Fruit fly (Drosophila melanogaster) whole organism, prepupa: Measurements from ENCODE around the gene CG43137.

ENCODE experiments used
- CG10631 ChIP-seq: fragments of 200-800 bp; sonication (Bioruptor generic); optimal IDR thresholded peaks from 2 replicates; lab custom pipeline; 2016; ENCODE audit warnings: missing biosample characterization, missing genetic modification characterization
- CG10669 ChIP-seq: fragments of 200-800 bp; sonication (Bioruptor generic); optimal IDR thresholded peaks from 3 replicates; lab custom pipeline; 2018; ENCODE audit warnings: missing biosample characterization, mild to moderate bottlenecking, missing genetic modification characterization, moderate library complexity
- CG11762 ChIP-seq: fragments of 200-800 bp; sonication (Bioruptor generic); optimal IDR thresholded peaks from 3 replicates; lab custom pipeline; 2016; ENCODE audit warnings: missing biosample characterization, missing genetic modification characterization; ENCODE audit not compliant: insufficient read depth
- CG11902 ChIP-seq: fragments of 200-800 bp; sonication (Bioruptor generic); optimal IDR thresholded peaks from 3 replicates; lab custom pipeline; 2016; ENCODE audit warnings: missing biosample characterization, missing genetic modification characterization
- CG15336 ChIP-seq: fragments of 200-800 bp; sonication (Bioruptor generic); IDR thresholded peaks from 2 replicates; pipeline ENCODE4 v1.3.6; 2022; ENCODE audit warnings: missing biosample characterization, missing genetic modification characterization
- CG3032 ChIP-seq: fragments of 200-800 bp; optimal IDR thresholded peaks from 2 replicates; lab custom pipeline; 2019; ENCODE audit warnings: missing biosample characterization, mild to moderate bottlenecking, missing genetic modification characterization, moderate library complexity
- CG31627 ChIP-seq: fragments of 200-800 bp; sonication (Bioruptor generic); optimal IDR thresholded peaks from 3 replicates; lab custom pipeline; 2016; ENCODE audit warnings: missing biosample characterization, missing genetic modification characterization
- CG4318 ChIP-seq: fragments of 200-800 bp; sonication (Bioruptor generic); optimal IDR thresholded peaks from 3 replicates; lab custom pipeline; 2017; ENCODE audit warnings: missing biosample characterization, mild to moderate bottlenecking, missing genetic modification characterization
- CG6163 ChIP-seq: fragments of 200-800 bp; sonication (Bioruptor generic); IDR thresholded peaks from 3 replicates; pipeline ENCODE4 v1.3.6; 2022; ENCODE audit warnings: missing biosample characterization, missing genetic modification characterization
- CG6276 ChIP-seq: fragments of 200-800 bp; sonication (Bioruptor generic); optimal IDR thresholded peaks from 2 replicates; lab custom pipeline; 2017; ENCODE audit warnings: missing biosample characterization, mild to moderate bottlenecking, missing genetic modification characterization
- CG6808 ChIP-seq: fragments of 200-800 bp; sonication (Bioruptor generic); optimal IDR thresholded peaks from 3 replicates; lab custom pipeline; 2017; ENCODE audit warnings: missing biosample characterization, missing genetic modification characterization, mild to moderate bottlenecking, moderate library complexity, missing genetic modification reagents
- CG8319 ChIP-seq: fragments of 200-800 bp; sonication (Bioruptor generic); optimal IDR thresholded peaks from 3 replicates; lab custom pipeline; 2016; ENCODE audit warnings: missing biosample characterization, missing genetic modification characterization
- CG8632 ChIP-seq: fragments of 200-800 bp; sonication (Bioruptor generic); optimal IDR thresholded peaks from 3 replicates; lab custom pipeline; 2016; ENCODE audit warnings: missing biosample characterization, missing genetic modification characterization
- Eip75B ChIP-seq: fragments of 200-800 bp; sonication (Bioruptor generic); optimal IDR thresholded peaks from 3 replicates; lab custom pipeline; 2016; ENCODE audit warnings: missing biosample characterization, missing genetic modification characterization
- Eip78C ChIP-seq: fragments of 200-800 bp; sonication (Bioruptor generic); peaks from one replicate; lab custom pipeline; 2016; ENCODE audit warnings: missing biosample characterization, missing genetic modification characterization
- Eip93F ChIP-seq: fragments of 200-800 bp; sonication (Bioruptor generic); optimal IDR thresholded peaks from 2 replicates; lab custom pipeline; 2016; ENCODE audit warnings: missing biosample characterization, mild to moderate bottlenecking, missing genetic modification characterization
- Ets21C ChIP-seq: fragments of 200-800 bp; sonication (Bioruptor generic); optimal IDR thresholded peaks from 3 replicates; lab custom pipeline; 2016; ENCODE audit warnings: missing biosample characterization, missing genetic modification characterization
- Ets96B ChIP-seq: fragments of 200-800 bp; optimal IDR thresholded peaks from 2 replicates; lab custom pipeline; 2019; ENCODE audit warnings: missing biosample characterization, mild to moderate bottlenecking, missing genetic modification characterization, moderate library complexity
- Gug ChIP-seq: fragments of 200-800 bp; sonication (Bioruptor generic); IDR thresholded peaks from 2 replicates; pipeline ENCODE4 v1.3.6; 2022; ENCODE audit warnings: missing biosample characterization, missing genetic modification characterization
- Hr39 ChIP-seq: fragments of 200-800 bp; sonication (Bioruptor generic); optimal IDR thresholded peaks from 2 replicates; lab custom pipeline; 2016; ENCODE audit warnings: missing biosample characterization, missing genetic modification characterization
- Lpt ChIP-seq: fragments of 200-800 bp; sonication (Bioruptor generic); optimal IDR thresholded peaks from 3 replicates; lab custom pipeline; 2016; ENCODE audit warnings: missing biosample characterization, missing genetic modification characterization
- Met ChIP-seq: fragments of 200-800 bp; sonication (Bioruptor generic); optimal IDR thresholded peaks from 3 replicates; lab custom pipeline; 2016; ENCODE audit warnings: missing biosample characterization, missing genetic modification characterization
- OdsH ChIP-seq: fragments of 200-800 bp; sonication (Bioruptor generic); optimal IDR thresholded peaks from 3 replicates; lab custom pipeline; 2016; ENCODE audit warnings: missing biosample characterization, missing genetic modification characterization
- Smox ChIP-seq: fragments of 200-800 bp; sonication (Bioruptor generic); optimal IDR thresholded peaks from 3 replicates; lab custom pipeline; 2016; ENCODE audit warnings: missing biosample characterization, missing genetic modification characterization
- Sox102F ChIP-seq: fragments of 200-800 bp; sonication (Bioruptor generic); optimal IDR thresholded peaks from 2 replicates; lab custom pipeline; 2016; ENCODE audit warnings: missing biosample characterization, mild to moderate bottlenecking, missing genetic modification characterization
- Sox14 ChIP-seq: fragments of 200-800 bp; sonication (Bioruptor generic); optimal IDR thresholded peaks from 3 replicates; lab custom pipeline; 2016; ENCODE audit warnings: missing biosample characterization, missing genetic modification characterization
- Sox15 ChIP-seq: fragments of 200-800 bp; sonication (Bioruptor generic); optimal IDR thresholded peaks from 3 replicates; lab custom pipeline; 2016; ENCODE audit warnings: missing biosample characterization, missing genetic modification characterization
- acj6 ChIP-seq: fragments of 200-800 bp; sonication (Bioruptor generic); optimal IDR thresholded peaks from 3 replicates; lab custom pipeline; 2016; ENCODE audit warnings: missing biosample characterization, missing genetic modification characterization
- cyc ChIP-seq: fragments of 200-800 bp; sonication (Bioruptor generic); optimal IDR thresholded peaks from 3 replicates; lab custom pipeline; 2016; ENCODE audit warnings: missing biosample characterization, missing genetic modification characterization
- dac ChIP-seq: fragments of 200-800 bp; sonication (Bioruptor generic); optimal IDR thresholded peaks from 2 replicates; lab custom pipeline; 2017; ENCODE audit warnings: missing biosample characterization, mild to moderate bottlenecking, missing genetic modification characterization
- dsx ChIP-seq: fragments of 200-800 bp; optimal IDR thresholded peaks from 3 replicates; lab custom pipeline; 2019; ENCODE audit warnings: missing biosample characterization, mild to moderate bottlenecking, missing genetic modification characterization, moderate library complexity; ENCODE audit not compliant: poor library complexity, severe bottlenecking
- eg ChIP-seq: fragments of 200-800 bp; sonication (Bioruptor generic); IDR thresholded peaks from 3 replicates; pipeline ENCODE4 v1.3.6; 2022; ENCODE audit warnings: missing biosample characterization, missing genetic modification characterization
- esn ChIP-seq: fragments of 200-800 bp; sonication (Bioruptor generic); optimal IDR thresholded peaks from 2 replicates; lab custom pipeline; 2016; ENCODE audit warnings: missing biosample characterization, mild to moderate bottlenecking, missing genetic modification characterization, moderate library complexity
- fd59A ChIP-seq: fragments of 200-800 bp; sonication (Bioruptor generic); optimal IDR thresholded peaks from 2 replicates; lab custom pipeline; 2017; ENCODE audit warnings: missing biosample characterization, mild to moderate bottlenecking, missing genetic modification characterization, missing genetic modification reagents
- fd85E ChIP-seq: fragments of 200-800 bp; sonication (Bioruptor generic); optimal IDR thresholded peaks from 3 replicates; lab custom pipeline; 2016; ENCODE audit warnings: missing biosample characterization, missing genetic modification characterization
- fkh ChIP-seq: fragments of 200-800 bp; sonication (Bioruptor generic); optimal IDR thresholded peaks from 3 replicates; lab custom pipeline; 2017; ENCODE audit warnings: missing biosample characterization, mild to moderate bottlenecking, missing genetic modification characterization, moderate library complexity
- lz ChIP-seq: fragments of 200-800 bp; sonication (Bioruptor generic); optimal IDR thresholded peaks from 3 replicates; lab custom pipeline; 2016; ENCODE audit warnings: missing biosample characterization, missing genetic modification characterization
- net ChIP-seq: fragments of 200-800 bp; sonication (Bioruptor generic); optimal IDR thresholded peaks from 3 replicates; lab custom pipeline; 2016; ENCODE audit warnings: missing biosample characterization, missing genetic modification characterization
- pdm3 ChIP-seq: fragments of 200-800 bp; sonication (Bioruptor generic); optimal IDR thresholded peaks from 3 replicates; lab custom pipeline; 2016; ENCODE audit warnings: missing biosample characterization, missing genetic modification characterization
- svp ChIP-seq: fragments of 200-800 bp; sonication (Bioruptor generic); peaks from one replicate; lab custom pipeline; 2016; ENCODE audit warnings: missing biosample characterization, missing genetic modification characterization
- topi ChIP-seq: fragments of 200-800 bp; sonication (Bioruptor generic); optimal IDR thresholded peaks from 3 replicates; lab custom pipeline; 2016; ENCODE audit warnings: missing biosample characterization, missing genetic modification characterization
- vri ChIP-seq: fragments of 200-800 bp; sonication (Bioruptor generic); optimal IDR thresholded peaks from 3 replicates; lab custom pipeline; 2016; ENCODE audit warnings: missing biosample characterization, mild to moderate bottlenecking, missing genetic modification characterization

CG43137 gene

DNA sequence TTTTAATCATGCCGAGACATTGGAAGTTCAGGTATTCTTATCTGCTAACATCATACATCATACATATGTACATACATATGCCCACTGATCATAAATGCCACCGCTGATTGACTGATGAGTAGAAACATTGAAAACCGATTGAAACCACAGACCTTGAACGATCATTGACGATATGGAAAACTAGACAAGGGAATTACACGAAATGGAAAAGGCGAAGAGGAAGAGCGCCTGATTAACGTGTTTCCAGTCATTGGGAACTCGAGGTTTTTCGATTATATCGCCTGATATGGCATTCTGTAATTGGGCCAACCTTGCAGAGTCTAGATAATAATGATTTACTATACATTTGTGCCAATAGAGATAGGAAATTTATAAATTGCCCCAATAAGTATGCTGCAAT, 19.9 kb upstream of the CG43137 start:
- no peak for TF ChIP-seq CG6163 (GFP tag; lab: Robert Waterston, UW)
- no peak for TF ChIP-seq CG3032
- no peak for TF ChIP-seq lz (GFP tag; lab: Kevin White, UChicago)
- no peak for TF ChIP-seq CG11902 (GFP tag; lab: Kevin White, UChicago)
- TF ChIP-seq Lpt = no peak
- TF ChIP-seq eg (GFP tag; lab: Robert Waterston, UW) = no peak
- TF ChIP-seq Ets96B (tag; lab: Kevin White, UChicago) = no peak
- TF ChIP-seq CG15336 = no peak

dm6 chrX:5884294-5884693, 19.3 kb upstream of the CG43137 start:
- no peak for TF ChIP-seq Lpt
- TF ChIP-seq vri (GFP tag; lab: Kevin White, UChicago) = peak; percentile 81
- TF ChIP-seq, all 60 proteins: peak for 1

DNA sequence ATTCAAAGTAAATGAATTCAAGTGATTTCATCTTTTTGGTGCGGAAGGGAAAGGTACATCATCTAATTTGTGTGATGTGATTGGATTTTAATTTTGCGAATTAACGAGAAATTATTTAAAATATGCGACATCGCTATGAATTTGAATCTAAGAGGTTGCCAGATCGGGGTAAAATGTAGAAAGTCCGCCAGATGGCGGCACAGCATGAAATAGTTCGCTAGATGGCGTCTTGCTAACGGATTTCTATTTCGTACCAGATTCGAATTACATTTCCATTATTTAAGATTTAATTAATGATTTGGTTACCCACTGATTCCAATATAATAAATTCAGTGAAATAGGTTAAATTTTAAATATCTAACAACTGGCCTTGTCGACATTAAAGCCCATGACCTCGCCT, 18.4 kb upstream of the CG43137 start:
- TF ChIP-seq CG31627 (GFP tag; lab: Kevin White, UChicago) = peak; percentile 50
- no peak for TF ChIP-seq net (GFP tag; lab: Kevin White, UChicago)
- peak; percentile 28 for TF ChIP-seq svp (GFP tag; lab: Kevin White, UChicago)
- peak; percentile 57 for TF ChIP-seq Eip78C (GFP tag; lab: Kevin White, UChicago)
- TF ChIP-seq Met (GFP tag; lab: Kevin White, UChicago) = peak; percentile 27
- no peak for TF ChIP-seq fd85E (GFP tag; lab: Kevin White, UChicago)
- peak; percentile 19 for TF ChIP-seq vri (GFP tag; lab: Kevin White, UChicago)
- peak; percentile 9 for TF ChIP-seq Sox102F (GFP tag; lab: Kevin White, UChicago)
- peak; percentile 14 for TF ChIP-seq CG3032
- peak; percentile 22 for TF ChIP-seq pdm3 (GFP tag; lab: Kevin White, UChicago)
- TF ChIP-seq Gug (GFP tag; lab: Robert Waterston, UW) = no peak
- peak; percentile 32 for TF ChIP-seq Sox14 (GFP tag; lab: Kevin White, UChicago)
- TF ChIP-seq CG8319 (GFP tag; lab: Kevin White, UChicago) = no peak
- peak; percentile 45 for TF ChIP-seq Hr39
- TF ChIP-seq esn (GFP tag; lab: Kevin White, UChicago) = peak; percentile 31
- peak; percentile 9 for TF ChIP-seq Eip75B (GFP tag; lab: Kevin White, UChicago)
- no peak for TF ChIP-seq eg (GFP tag; lab: Robert Waterston, UW)
- TF ChIP-seq acj6 (GFP tag; lab: Kevin White, UChicago) = peak; percentile 8
- TF ChIP-seq lz (GFP tag; lab: Kevin White, UChicago) = peak; percentile 42
- TF ChIP-seq cyc (GFP tag; lab: Kevin White, UChicago) = peak; percentile 55
- peak; percentile 21 for TF ChIP-seq CG6808 (GFP tag; lab: Kevin White, UChicago)
- TF ChIP-seq, all 60 proteins: peak for 16

DNA sequence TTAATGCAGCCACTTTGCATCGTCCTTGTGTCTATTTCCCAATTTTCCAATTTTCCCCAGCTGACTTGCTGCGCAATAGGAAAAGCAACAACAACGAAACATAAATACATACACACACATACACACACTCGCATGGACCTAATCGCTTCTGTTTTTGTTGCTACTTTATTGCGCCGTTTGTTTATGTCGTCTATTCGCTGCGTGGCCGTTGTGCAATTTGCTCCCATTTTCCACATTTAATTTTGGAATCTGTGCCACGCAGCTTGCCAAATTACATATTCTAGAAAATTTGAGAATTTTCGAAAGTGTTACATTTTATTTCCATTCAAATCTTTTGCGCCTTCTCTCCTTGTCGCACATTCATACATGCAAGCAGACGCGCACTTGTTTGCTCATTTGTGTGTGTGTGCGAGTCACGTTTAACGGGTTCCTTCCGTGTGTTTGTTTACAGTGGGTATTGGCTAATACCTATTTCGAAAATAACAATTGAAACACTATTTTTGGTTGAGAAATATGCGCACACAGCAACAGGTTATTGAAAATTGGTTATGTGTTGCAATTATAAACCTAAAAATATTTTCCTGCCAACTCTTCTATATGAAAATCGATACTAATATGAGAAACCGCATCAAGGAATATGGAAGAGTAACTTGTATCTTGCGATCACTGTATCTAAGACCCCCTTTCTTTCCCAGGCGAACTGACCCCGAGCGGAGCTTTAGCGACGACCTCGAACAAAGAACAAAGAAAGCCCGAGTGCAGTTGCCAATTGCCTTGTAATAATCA, 15.4 kb upstream of the CG43137 start:
- TF ChIP-seq OdsH (GFP tag; lab: Kevin White, UChicago) (peak; percentile 83), Smox (GFP tag; lab: Kevin White, UChicago) (peak; percentile 84), CG4318 (GFP tag; lab: Kevin White, UChicago) (no peak), Lpt (peak; percentile 77), CG8632 (peak; percentile 75), Gug (GFP tag; lab: Robert Waterston, UW) (peak; percentile 78), CG10631 (GFP tag; lab: Kevin White, UChicago) (peak; percentile 75), Ets21C (peak; percentile 78), vri (GFP tag; lab: Kevin White, UChicago) (peak; percentile 83), fd85E (GFP tag; lab: Kevin White, UChicago) (peak; percentile 38), CG11762 (GFP tag; lab: Kevin White, UChicago) (peak; percentile 75), CG6276 (GFP tag; lab: Kevin White, UChicago) (peak; percentile 81), pdm3 (GFP tag; lab: Kevin White, UChicago) (peak; percentile 87), Sox102F (GFP tag; lab: Kevin White, UChicago) (peak; percentile 86), CG10669 (GFP tag; lab: Kevin White, UChicago) (peak; percentile 81), dac (GFP tag; lab: Kevin White, UChicago) (peak; percentile 58), Sox14 (GFP tag; lab: Kevin White, UChicago) (peak; percentile 95), topi (peak; percentile 89), Hr39 (peak; percentile 89), CG6163 (GFP tag; lab: Robert Waterston, UW) (peak; percentile 86), svp (GFP tag; lab: Kevin White, UChicago) (peak; percentile 95), dsx (GFP tag; lab: Kevin White, UChicago) (peak; percentile 73), esn (GFP tag; lab: Kevin White, UChicago) (peak; percentile 90), fd59A (GFP tag; lab: Kevin White, UChicago) (peak; percentile 61), fkh (GFP tag; lab: Kevin White, UChicago) (peak; percentile 96), cyc (GFP tag; lab: Kevin White, UChicago) (peak; percentile 87), Sox15 (GFP tag; lab: Kevin White, UChicago) (peak; percentile 49), Eip93F (GFP tag; lab: Kevin White, UChicago) (no peak)
